Fruit fly (Drosophila melanogaster): Measurements from ENCODE around the gene MED30.

The MED30 gene

DNA sequence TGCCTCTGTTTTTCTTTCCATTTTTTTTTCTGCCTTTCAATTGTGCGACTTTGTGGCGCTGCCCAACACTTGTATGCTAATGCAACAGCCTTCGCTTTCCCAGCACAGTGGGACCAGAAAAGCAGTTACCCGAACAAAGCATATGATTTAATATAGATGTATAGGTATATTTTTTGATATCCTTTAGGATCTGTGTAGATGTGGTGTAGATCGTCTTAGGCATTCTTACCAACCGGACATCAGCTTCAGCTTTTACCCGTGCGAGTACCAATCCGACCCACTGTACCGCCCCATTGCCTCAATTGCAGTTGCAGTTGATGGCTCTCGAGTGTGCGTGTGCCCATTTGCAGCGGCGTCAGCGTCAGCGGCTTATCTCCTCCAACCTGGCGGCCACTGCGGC lies 17.5 kb downstream of the MED30 start (continued):
- TF ChIP-seq CG18599 (GFP tag; optimal IDR thresholded peaks at IDR 0.05) (peak; percentile 16), CG3281 (GFP tag; optimal IDR thresholded peaks at IDR 0.05) (no peak), CG6791 (GFP tag; IDR thresholded peaks at IDR 0.05; ENCODE audit: partially characterized antibody) (no peak), D19A (tag; optimal IDR thresholded peaks at IDR 0.05) (peak; percentile 61), ap (GFP tag; IDR thresholded peaks at IDR 0.05) (peak; percentile 65), CG4707 (GFP tag; optimal IDR thresholded peaks at IDR 0.05) (peak; percentile 92), CG4820 (GFP tag; optimal IDR thresholded peaks at IDR 0.05) (peak; percentile 71), stc (GFP tag; IDR thresholded peaks at IDR 0.05) (peak; percentile 24; the same call in 1 of the 2 replicates), CG7745 (tag; optimal IDR thresholded peaks at IDR 0.05) (no peak), Lim3 (GFP tag; IDR thresholded peaks at IDR 0.05) (no peak), D19B (GFP tag; optimal IDR thresholded peaks at IDR 0.05) (no peak), CG17359 (tag; optimal IDR thresholded peaks at IDR 0.05) (peak; percentile 75), fu2 (GFP tag; optimal IDR thresholded peaks at IDR 0.05) (peak; percentile 19), Elba2 (GFP tag; optimal IDR thresholded peaks at IDR 0.05) (no peak), CG2116 (GFP tag; optimal IDR thresholded peaks at IDR 0.05) (peak; percentile 23), H2.0 (GFP tag; IDR thresholded peaks at IDR 0.05) (peak; percentile 62), CG6654 (GFP tag; optimal IDR thresholded peaks at IDR 0.05) (peak; percentile 24), fd102C (GFP tag; optimal IDR thresholded peaks at IDR 0.05) (no peak), Hr51 (GFP tag; optimal IDR thresholded peaks at IDR 0.05) (peak; percentile 24 to 63), CG2199 (GFP tag; IDR thresholded peaks at IDR 0.05) (0 out of 3 replicates have a peak, but pooled peaks have one; percentile 7), CG12769 (tag; optimal IDR thresholded peaks at IDR 0.05) (peak; percentile 53), fd3F (GFP tag; optimal IDR thresholded peaks at IDR 0.05) (no peak), CG12744 (GFP tag; optimal IDR thresholded peaks at IDR 0.05) (no peak), Eip74EF (GFP tag; optimal IDR thresholded peaks at IDR 0.05) (no peak), ATbp (GFP tag; optimal IDR thresholded peaks at IDR 0.05) (peak; percentile 80), en (GFP tag; optimal IDR thresholded peaks at IDR 0.05) (no peak), bowl (GFP tag; IDR thresholded peaks at IDR 0.05) (no peak), nom (GFP tag; optimal IDR thresholded peaks at IDR 0.05) (no peak), CG16863 (GFP tag; optimal IDR thresholded peaks at IDR 0.05) (peak; percentile 39), CG10431 (GFP tag; optimal IDR thresholded peaks at IDR 0.05) (no peak), CoRest (tag; optimal IDR thresholded peaks at IDR 0.05) (peak; percentile 51), Drgx (GFP tag; IDR thresholded peaks at IDR 0.05) (peak; percentile 98), MTF-1 (GFP tag; optimal IDR thresholded peaks at IDR 0.05; ENCODE audit: borderline replicate concordance) (peak; percentile 2), CG3065 (GFP tag; optimal IDR thresholded peaks at IDR 0.05) (peak; percentile 45), dan (GFP tag; IDR thresholded peaks at IDR 0.05) (peak; percentile 45), Blimp-1 (GFP tag; optimal IDR thresholded peaks at IDR 0.05) (peak; percentile 84), ken (GFP tag; IDR thresholded peaks at IDR 0.05) (peak; percentile 67; the same call in 2 of the 3 replicates), toy (GFP tag; IDR thresholded peaks at IDR 0.05) (no peak), gcm (GFP tag; optimal IDR thresholded peaks at IDR 0.05) (peak; percentile 45), CG6175 (GFP tag; IDR thresholded peaks at IDR 0.05) (no peak), Oli (tag; optimal IDR thresholded peaks at IDR 0.05) (peak; percentile 79), CG17802 (tag; optimal IDR thresholded peaks at IDR 0.05) (peak; percentile 46), CG7987 (GFP tag; optimal IDR thresholded peaks at IDR 0.05) (no peak), sug (tag; optimal IDR thresholded peaks at IDR 0.05) (no peak), cato (GFP tag; optimal IDR thresholded peaks at IDR 0.05; ENCODE audit: borderline replicate concordance) (peak; percentile 48), unpg (GFP tag; optimal IDR thresholded peaks at IDR 0.05) (peak; percentile 75), CG10366 (GFP tag; IDR thresholded peaks at IDR 0.05) (peak; percentile 72), CG7928 (GFP tag; optimal IDR thresholded peaks at IDR 0.05) (no peak), CG10979 (tag; optimal IDR thresholded peaks at IDR 0.05) (peak; percentile 81)

Data from whole organism, embryonic.